Worm (Caenorhabditis elegans) whole organism, L1 larva: ENCODE results near the gene acs-9.

Experiments used
- alr-1 ChIP-seq: fragments of 200-800 bp; sonication (Bioruptor generic); optimal IDR thresholded peaks from 2 replicates; lab custom pipeline; 2018; ENCODE audit warnings: borderline replicate concordance, mild to moderate bottlenecking, missing genetic modification characterization, missing compliant biosample characterization
- ama-1 ChIP-seq: fragments of 150-350 bp; optimal IDR thresholded peaks from 2 replicates; lab custom pipeline; 2014
- fos-1 ChIP-seq: fragments of 150-350 bp; optimal IDR thresholded peaks from 2 replicates; lab custom pipeline; 2014; ENCODE audit warnings: missing biosample characterization, missing genetic modification characterization
- mdl-1 ChIP-seq, 2 experiments: fragments of 150-350 bp; optimal IDR thresholded peaks; 2 replicates each; lab custom pipeline; 2014 to 2017; ENCODE audit warnings: missing biosample characterization in 2 of 2, missing genetic modification characterization in 2 of 2, inconsistent platforms in 1 of 2
- nhr-12 ChIP-seq: sonication (generic microtip); optimal IDR thresholded peaks from 2 replicates; lab custom pipeline; 2017; ENCODE audit warnings: missing biosample characterization, missing genetic modification characterization
- skn-1 ChIP-seq: fragments of 150-350 bp; optimal IDR thresholded peaks from 2 replicates; lab custom pipeline; 2014; ENCODE audit warnings: missing biosample characterization, missing genetic modification characterization
- unc-30 ChIP-seq: sonication (generic microtip); optimal IDR thresholded peaks from 2 replicates; lab custom pipeline; 2017; ENCODE audit warnings: missing biosample characterization, missing genetic modification characterization
- ztf-4 ChIP-seq: fragments of 150-350 bp; optimal IDR thresholded peaks from 2 replicates; lab custom pipeline; 2014; ENCODE audit warnings: missing biosample characterization, missing genetic modification characterization

ce11 chrX:16880426-16880825, at the start of gene acs-9:
- TF ChIP-seq mdl-1 (tag; optimal IDR thresholded peaks at IDR 0.05; lab: Kevin White, UChicago): no peak
- no peak for TF ChIP-seq skn-1 (tag; lab: Kevin White, UChicago)
- TF ChIP-seq nhr-12 (tag; lab: Kevin White, UChicago): no peak
- TF ChIP-seq alr-1 (tag; lab: Kevin White, UChicago): no peak
- no peak for TF ChIP-seq ztf-4 (tag; lab: Kevin White, UChicago)
- TF ChIP-seq unc-30: no peak
- no peak for TF ChIP-seq fos-1 (tag; lab: Kevin White, UChicago)
- no peak for TF ChIP-seq ama-1 (lab: Kevin White, UChicago)
